Fruit fly (Drosophila melanogaster) whole organism, embryonic: Measurements from ENCODE around the gene Rbp1-like.
A peak's percentile ranks its signal among the peaks of the same experiment; 100 is the strongest.

Source experiments
- ATbp ChIP-seq: fragments of 200-800 bp; sonication (Bioruptor generic); optimal IDR thresholded peaks from 2 replicates; lab custom pipeline; 2017; ENCODE audit warnings: missing biosample characterization, mild to moderate bottlenecking, missing genetic modification characterization, missing genetic modification reagents
- Ada2b ChIP-seq: fragments of 200-800 bp; sonication (Bioruptor generic); IDR thresholded peaks from 2 replicates; pipeline ENCODE4 v1.3.6; 2022; ENCODE audit warnings: missing biosample characterization, missing genetic modification characterization
- CG10654 ChIP-seq: fragments of 200-800 bp; sonication (Bioruptor generic); optimal IDR thresholded peaks from 2 replicates; lab custom pipeline; 2016; ENCODE audit warnings: missing biosample characterization, missing genetic modification characterization
- CG10959 ChIP-seq: fragments of 200-800 bp; sonication (Bioruptor generic); IDR thresholded peaks from 2 replicates; pipeline ENCODE4 v1.3.6; 2022; ENCODE audit warnings: missing biosample characterization, missing genetic modification characterization
- CG11085 ChIP-seq: fragments of 200-800 bp; sonication (Bioruptor generic); IDR thresholded peaks from 2 replicates; pipeline ENCODE4 v1.3.6; 2022; ENCODE audit warnings: missing biosample characterization, missing genetic modification characterization
- CG13624 ChIP-seq: fragments of 200-800 bp; sonication (Bioruptor generic); optimal IDR thresholded peaks from 2 replicates; lab custom pipeline; 2016; ENCODE audit warnings: missing biosample characterization, missing genetic modification characterization
- CG13894 ChIP-seq: fragments of 200-800 bp; sonication (Bioruptor generic); optimal IDR thresholded peaks from 3 replicates; lab custom pipeline; 2018; ENCODE audit warnings: missing biosample characterization, mild to moderate bottlenecking, missing genetic modification characterization, moderate library complexity
- CG14014 ChIP-seq: fragments of 200-800 bp; sonication (Bioruptor generic); IDR thresholded peaks from 2 replicates; pipeline ENCODE4 v1.3.6; 2022; ENCODE audit warnings: missing biosample characterization, missing genetic modification characterization
- CG14441 ChIP-seq: fragments of 200-800 bp; sonication (Bioruptor generic); IDR thresholded peaks from 2 replicates; pipeline ENCODE4 v1.3.6; 2022; ENCODE audit warnings: missing biosample characterization, missing genetic modification characterization
- CG15696 ChIP-seq: fragments of 200-800 bp; sonication (Bioruptor generic); optimal IDR thresholded peaks from 2 replicates; lab custom pipeline; 2019; ENCODE audit warnings: missing biosample characterization, mild to moderate bottlenecking, missing genetic modification characterization, moderate library complexity
- CG1602 ChIP-seq: fragments of 200-800 bp; sonication (Bioruptor generic); optimal IDR thresholded peaks from 3 replicates; lab custom pipeline; 2016; ENCODE audit warnings: missing biosample characterization, missing genetic modification characterization
- CG18011 ChIP-seq: fragments of 200-800 bp; sonication (Bioruptor generic); optimal IDR thresholded peaks from 2 replicates; lab custom pipeline; 2017; ENCODE audit warnings: missing biosample characterization, missing genetic modification characterization, mild to moderate bottlenecking, moderate library complexity, missing genotype
- CG18476 ChIP-seq: fragments of 200-800 bp; sonication (Bioruptor generic); optimal IDR thresholded peaks from 2 replicates; lab custom pipeline; 2016; ENCODE audit warnings: missing biosample characterization, mild to moderate bottlenecking, missing genetic modification characterization
- CG32532 ChIP-seq: fragments of 200-800 bp; sonication (Bioruptor generic); IDR thresholded peaks from 2 replicates; pipeline ENCODE4 v1.3.6; 2022; ENCODE audit warnings: missing biosample characterization, missing genetic modification characterization
- CG32772 ChIP-seq: fragments of 200-800 bp; sonication (Bioruptor generic); IDR thresholded peaks from 2 replicates; pipeline ENCODE4 v1.3.6; 2022; ENCODE audit warnings: missing biosample characterization, missing genetic modification characterization
- CG3726 ChIP-seq: fragments of 200-800 bp; sonication (Bioruptor generic); IDR thresholded peaks from 3 replicates; pipeline ENCODE4, ENCODE4 v1.3.6; 2022; ENCODE audit warnings: missing biosample characterization, missing genetic modification characterization
- CG4282 ChIP-seq: fragments of 200-800 bp; sonication (Bioruptor generic); optimal IDR thresholded peaks from 2 replicates; lab custom pipeline; 2016; ENCODE audit warnings: missing biosample characterization, missing genetic modification characterization
- CG43689 ChIP-seq: fragments of 200-800 bp; sonication (Bioruptor generic); IDR thresholded peaks from 2 replicates; pipeline ENCODE4 v1.3.6; 2022; ENCODE audit warnings: missing biosample characterization, missing genetic modification characterization
- CG6791 ChIP-seq: fragments of 200-800 bp; sonication (Bioruptor generic); IDR thresholded peaks from 3 replicates; pipeline ENCODE4 v1.3.6; 2022; ENCODE audit warnings: missing biosample characterization, missing genetic modification characterization; ENCODE audit not compliant: partially characterized antibody
- D19B ChIP-seq: fragments of 200-800 bp; sonication (Bioruptor generic); optimal IDR thresholded peaks from 2 replicates; lab custom pipeline; 2017; ENCODE audit warnings: missing biosample characterization, mild to moderate bottlenecking, missing genetic modification characterization
- Dbx ChIP-seq: fragments of 200-800 bp; sonication (Bioruptor generic); IDR thresholded peaks from 3 replicates; pipeline ENCODE4 v1.3.6; 2022; ENCODE audit warnings: missing biosample characterization, missing genetic modification characterization
- Fer3 ChIP-seq: fragments of 200-800 bp; sonication (Bioruptor generic); optimal IDR thresholded peaks from 2 replicates; lab custom pipeline; 2018; ENCODE audit warnings: missing biosample characterization, mild to moderate bottlenecking, missing genetic modification characterization, moderate library complexity
- H15 ChIP-seq: fragments of 200-800 bp; sonication (Bioruptor generic); IDR thresholded peaks from 3 replicates; pipeline ENCODE4 v1.3.6; 2022; ENCODE audit warnings: missing biosample characterization, missing genetic modification characterization
- HHEX ChIP-seq: fragments of 200-800 bp; sonication (Bioruptor generic); optimal IDR thresholded peaks from 3 replicates; lab custom pipeline; 2017; ENCODE audit warnings: missing biosample characterization, mild to moderate bottlenecking, missing genetic modification characterization, missing genetic modification reagents
- HLHmδ ChIP-seq: fragments of 200-800 bp; sonication (Bioruptor generic); optimal IDR thresholded peaks from 2 replicates; lab custom pipeline; 2018; ENCODE audit warnings: missing biosample characterization, mild to moderate bottlenecking, missing genetic modification characterization, moderate library complexity
- Med ChIP-seq: fragments of 200-800 bp; sonication (Bioruptor generic); peaks from one replicate; lab custom pipeline; 2016; ENCODE audit warnings: missing biosample characterization, missing genetic modification characterization, mild to moderate bottlenecking, inconsistent platforms, moderate library complexity
- Neu2 ChIP-seq: fragments of 200-800 bp; sonication (Bioruptor generic); optimal IDR thresholded peaks from 3 replicates; lab custom pipeline; 2016; ENCODE audit warnings: missing biosample characterization, missing genetic modification characterization, borderline replicate concordance
- Ravus ChIP-seq: fragments of 200-800 bp; sonication (Bioruptor generic); IDR thresholded peaks from 2 replicates; pipeline ENCODE4 v1.3.6; 2022; ENCODE audit warnings: missing biosample characterization, missing genetic modification characterization
- Rfx ChIP-seq: fragments of 200-800 bp; sonication (Bioruptor generic); IDR thresholded peaks from 2 replicates; pipeline ENCODE4 v1.3.6; 2022; ENCODE audit warnings: missing biosample characterization, missing genetic modification characterization
- Side ChIP-seq: fragments of 200-800 bp; sonication (Bioruptor generic); optimal IDR thresholded peaks from 2 replicates; lab custom pipeline; 2016; ENCODE audit warnings: missing biosample characterization, missing genetic modification characterization
- Sox102F ChIP-seq: fragments of 200-800 bp; sonication (Bioruptor generic); optimal IDR thresholded peaks from 2 replicates; lab custom pipeline; 2018; ENCODE audit warnings: missing biosample characterization, mild to moderate bottlenecking, missing genetic modification characterization, moderate library complexity
- Stat92E ChIP-seq, 3 experiments: fragments of >200 bp in 2 of 3; fragments of 200-800 bp in 1 of 3; sonication (Bioruptor generic) in 1 of 3; optimal IDR thresholded peaks; 2 replicates each; lab custom pipeline; 2017 to 2019; ENCODE audit warnings: missing biosample characterization in 3 of 3, missing genetic modification characterization in 3 of 3, mild to moderate bottlenecking in 1 of 3, moderate library complexity in 1 of 3
- Xrp1 ChIP-seq: fragments of 200-800 bp; sonication (Bioruptor generic); IDR thresholded peaks from 2 replicates; pipeline ENCODE4 v1.3.6; 2022; ENCODE audit warnings: missing biosample characterization, missing genetic modification characterization
- aop ChIP-seq: fragments of 200-800 bp; sonication (Bioruptor generic); IDR thresholded peaks from 2 replicates; pipeline ENCODE4 v1.3.6; 2022; ENCODE audit warnings: missing biosample characterization, missing genetic modification characterization
- chm ChIP-seq: fragments of 200-800 bp; sonication (Bioruptor generic); IDR thresholded peaks from 2 replicates; pipeline ENCODE4 v1.3.6; 2022; ENCODE audit warnings: missing biosample characterization, missing genetic modification characterization
- esg ChIP-seq: fragments of 200-800 bp; sonication (Bioruptor generic); conservative IDR thresholded peaks from 2 replicates; pipeline ENCODE4 v1.3.6; 2022; ENCODE audit warnings: missing biosample characterization, missing genetic modification characterization
- fru ChIP-seq: fragments of >200 bp; optimal IDR thresholded peaks from 2 replicates; lab custom pipeline; 2017
- gsb-n ChIP-seq: fragments of 200-800 bp; sonication (Bioruptor generic); optimal IDR thresholded peaks from 3 replicates; lab custom pipeline; 2018; ENCODE audit warnings: missing biosample characterization, mild to moderate bottlenecking, missing genetic modification characterization
- hbn ChIP-seq: fragments of 200-800 bp; sonication (Bioruptor generic); IDR thresholded peaks from 2 replicates; pipeline ENCODE4 v1.3.6; 2022; ENCODE audit warnings: missing biosample characterization, missing genetic modification characterization; ENCODE audit not compliant: partially characterized antibody
- inv ChIP-seq: fragments of 200-800 bp; sonication (Bioruptor generic); IDR thresholded peaks from 2 replicates; pipeline ENCODE4 v1.3.6; 2022; ENCODE audit warnings: missing biosample characterization, missing genetic modification characterization; ENCODE audit not compliant: partially characterized antibody
- mirr ChIP-seq: fragments of 200-800 bp; sonication (Bioruptor generic); optimal IDR thresholded peaks from 3 replicates; lab custom pipeline; 2018; ENCODE audit warnings: missing biosample characterization, mild to moderate bottlenecking, missing genetic modification characterization
- nerfin-1 ChIP-seq: fragments of 200-800 bp; sonication (Bioruptor generic); optimal IDR thresholded peaks from 3 replicates; lab custom pipeline; 2019; ENCODE audit warnings: missing biosample characterization, mild to moderate bottlenecking, missing genetic modification characterization, moderate library complexity
- odd ChIP-seq: fragments of 200-800 bp; sonication (Bioruptor generic); optimal IDR thresholded peaks from 2 replicates; lab custom pipeline; 2017; ENCODE audit warnings: missing biosample characterization, mild to moderate bottlenecking, missing genetic modification characterization
- peb ChIP-seq: fragments of 200-800 bp; sonication (Bioruptor generic); IDR thresholded peaks from 2 replicates; pipeline ENCODE4 v1.3.6; 2022; ENCODE audit warnings: missing biosample characterization, missing genetic modification characterization
- pros ChIP-seq: fragments of 200-800 bp; sonication (Bioruptor generic); optimal IDR thresholded peaks from 3 replicates; lab custom pipeline; 2019; ENCODE audit warnings: missing biosample characterization, mild to moderate bottlenecking, missing genetic modification characterization, moderate library complexity
- ro ChIP-seq: fragments of 200-800 bp; sonication (Bioruptor generic); IDR thresholded peaks from 2 replicates; pipeline ENCODE4 v1.3.6; 2022; ENCODE audit warnings: missing biosample characterization, missing genetic modification characterization
- run ChIP-seq: fragments of 200-800 bp; sonication (Bioruptor generic); optimal IDR thresholded peaks from 3 replicates; lab custom pipeline; 2018; ENCODE audit warnings: missing biosample characterization, mild to moderate bottlenecking, missing genetic modification characterization
- sim ChIP-seq: fragments of 200-800 bp; sonication (Bioruptor generic); IDR thresholded peaks from 2 replicates; pipeline ENCODE4 v1.3.6; 2022; ENCODE audit warnings: missing biosample characterization, missing genetic modification characterization
- sisA ChIP-seq: fragments of 200-800 bp; sonication (Bioruptor generic); IDR thresholded peaks from 2 replicates; pipeline ENCODE4 v1.3.6; 2022; ENCODE audit warnings: missing biosample characterization, missing genetic modification characterization
- sug ChIP-seq: fragments of 200-800 bp; optimal IDR thresholded peaks from 2 replicates; lab custom pipeline; 2019; ENCODE audit warnings: missing biosample characterization, mild to moderate bottlenecking, missing genetic modification characterization, moderate library complexity
- usp ChIP-seq: fragments of >200 bp; optimal IDR thresholded peaks from 2 replicates; lab custom pipeline; 2017; ENCODE audit warnings: missing biosample characterization, missing genetic modification characterization
- zf30C ChIP-seq: fragments of 200-800 bp; sonication (Bioruptor generic); optimal IDR thresholded peaks from 3 replicates; lab custom pipeline; 2018; ENCODE audit warnings: missing biosample characterization, mild to moderate bottlenecking, missing genetic modification characterization

The Rbp1-like gene

DNA sequence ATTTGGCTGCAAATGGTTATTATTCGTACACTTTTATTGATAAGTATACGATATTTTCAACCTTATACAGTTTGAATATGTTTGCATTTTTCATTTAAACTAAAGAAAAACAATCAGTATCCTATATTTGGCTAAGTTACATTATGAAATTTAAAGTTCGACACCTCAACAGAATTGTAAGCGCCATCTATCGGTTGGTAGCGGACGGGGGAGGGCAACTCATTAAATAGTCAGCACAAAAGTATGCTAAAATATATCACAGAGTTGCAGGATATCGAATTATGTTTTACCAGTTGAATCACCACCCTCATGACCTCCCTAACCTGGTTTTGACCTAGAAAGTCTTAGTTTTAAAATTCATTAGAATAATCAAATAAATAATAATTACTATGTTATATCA, 16.6 kb upstream of the Rbp1-like start (continued):
- no peak for TF ChIP-seq peb (GFP tag; lab: Robert Waterston, UW)
- peak; percentile 21; the same call in 1 of the 2 replicates for TF ChIP-seq Rfx (GFP tag; lab: Robert Waterston, UW)
- TF ChIP-seq run (tag; lab: Kevin White, UChicago) = no peak
- no peak for TF ChIP-seq fru (lab: Kevin White, UChicago)
- no peak for TF ChIP-seq inv
- TF ChIP-seq nerfin-1 (tag; lab: Kevin White, UChicago) = no peak
- no peak for TF ChIP-seq CG15696 (tag; lab: Kevin White, UChicago)
- TF ChIP-seq CG18011 (GFP tag; lab: Kevin White, UChicago) = no peak
- TF ChIP-seq hbn (GFP tag; lab: Robert Waterston, UW) = no peak
- peak; percentile 9 for TF ChIP-seq CG13624 (GFP tag; lab: Kevin White, UChicago)
- 0 out of 2 replicates have a peak, but pooled peaks have one; percentile 11 for TF ChIP-seq chm
- no peak for TF ChIP-seq HHEX (GFP tag; lab: Kevin White, UChicago)
- peak; percentile 20; the same call in 1 of the 2 replicates for TF ChIP-seq CG32532 (GFP tag; lab: Robert Waterston, UW)
- TF ChIP-seq gsb-n (tag; lab: Kevin White, UChicago) = no peak
- no peak for TF ChIP-seq mirr (GFP tag; lab: Kevin White, UChicago)
- no peak for TF ChIP-seq Dbx (GFP tag; lab: Robert Waterston, UW)
- no peak for TF ChIP-seq Side (GFP tag; lab: Kevin White, UChicago)
- no peak for TF ChIP-seq zf30C
- TF ChIP-seq pros (GFP tag; lab: Kevin White, UChicago) = no peak
- no peak for TF ChIP-seq CG13894
- TF ChIP-seq CG11085 (GFP tag; lab: Robert Waterston, UW) = no peak
- no peak for TF ChIP-seq aop (GFP tag; lab: Robert Waterston, UW)
- no peak for TF ChIP-seq CG43689 (GFP tag; lab: Robert Waterston, UW)
- no peak for TF ChIP-seq Ravus
- TF ChIP-seq Stat92E (GFP tag; optimal IDR thresholded peaks at IDR 0.05; lab: Kevin White, UChicago) = no peak
- no peak for TF ChIP-seq D19B (GFP tag; lab: Kevin White, UChicago)
- no peak for TF ChIP-seq CG3726 (GFP tag; lab: Robert Waterston, UW)
- no peak for TF ChIP-seq Neu2
- 0 out of 3 replicates have a peak, but pooled peaks have one; percentile 24 for TF ChIP-seq H15
- peak; percentile 4 for TF ChIP-seq odd
- no peak for TF ChIP-seq CG14014 (GFP tag; lab: Robert Waterston, UW)
- peak; percentile 14 for TF ChIP-seq sug (tag; lab: Kevin White, UChicago)
- no peak for TF ChIP-seq CG1602
- peak; percentile 94 for TF ChIP-seq Med (GFP tag; lab: Kevin White, UChicago)
- TF ChIP-seq sisA (GFP tag; lab: Robert Waterston, UW) = no peak
- TF ChIP-seq HLHmδ (GFP tag; lab: Kevin White, UChicago) = peak; percentile 7
- TF ChIP-seq usp = no peak
- peak; percentile 5; the same call in 1 of the 2 replicates for TF ChIP-seq CG10959 (GFP tag; lab: Robert Waterston, UW)
- TF ChIP-seq CG32772 (GFP tag; lab: Robert Waterston, UW) = no peak
- no peak for TF ChIP-seq CG4282 (GFP tag; lab: Kevin White, UChicago)
- TF ChIP-seq ro = no peak
- no peak for TF ChIP-seq CG10654 (GFP tag; lab: Kevin White, UChicago)
- TF ChIP-seq ATbp = no peak
- TF ChIP-seq Sox102F (GFP tag; lab: Kevin White, UChicago) = no peak
- TF ChIP-seq Ada2b (GFP tag; lab: Robert Waterston, UW) = no peak
- peak; percentile 15; the same call in 1 of the 2 replicates for TF ChIP-seq Xrp1
- no peak for TF ChIP-seq Fer3 (tag; lab: Kevin White, UChicago)
- no peak for TF ChIP-seq sim (GFP tag; lab: Robert Waterston, UW)
- TF ChIP-seq CG6791 (GFP tag; lab: Robert Waterston, UW) = no peak
- TF ChIP-seq CG14441 (GFP tag; lab: Robert Waterston, UW) = no peak
- TF ChIP-seq CG18476 (GFP tag; lab: Kevin White, UChicago) = no peak
- TF ChIP-seq esg (GFP tag; lab: Robert Waterston, UW) = no peak
